Worm (Caenorhabditis elegans) whole organism, mixed stage, embryonic: Measurements from ENCODE around the gene R05H11.2.

Source experiments
- blmp-1 ChIP-seq: fragments of 150-350 bp; optimal IDR thresholded peaks from 2 replicates; lab custom pipeline; 2014; ENCODE audit warnings: missing biosample characterization, missing genetic modification characterization
- ceh-39 ChIP-seq: fragments of 150-350 bp; optimal IDR thresholded peaks from 2 replicates; lab custom pipeline; 2014; ENCODE audit warnings: missing biosample characterization, missing genetic modification characterization
- elt-3 ChIP-seq: fragments of 150-350 bp; optimal IDR thresholded peaks from 2 replicates; lab custom pipeline; 2014; ENCODE audit warnings: missing biosample characterization, missing genetic modification characterization
- lin-13 ChIP-seq: fragments of 150-350 bp; optimal IDR thresholded peaks from 2 replicates; lab custom pipeline; 2014; ENCODE audit warnings: missing biosample characterization, missing genetic modification characterization
- mep-1 ChIP-seq: fragments of 150-350 bp; optimal IDR thresholded peaks from 2 replicates; lab custom pipeline; 2017; ENCODE audit warnings: missing biosample characterization, missing genetic modification reagents, missing genetic modification characterization, inconsistent platforms
- nhr-12 ChIP-seq: fragments of 150-350 bp; optimal IDR thresholded peaks from 2 replicates; lab custom pipeline; 2014; ENCODE audit warnings: missing biosample characterization, missing genetic modification characterization
- nhr-237 ChIP-seq: fragments of 150-350 bp; optimal IDR thresholded peaks from 2 replicates; lab custom pipeline; 2014; ENCODE audit warnings: missing biosample characterization, missing genetic modification characterization
- pha-4 ChIP-seq: fragments of 150-350 bp; optimal IDR thresholded peaks from 2 replicates; lab custom pipeline; 2018; ENCODE audit warnings: missing biosample characterization, missing genetic modification reagents, missing genetic modification characterization
- snpc-4 ChIP-seq: fragments of 150-350 bp; optimal IDR thresholded peaks from 2 replicates; lab custom pipeline; 2014; ENCODE audit warnings: missing biosample characterization, missing genetic modification characterization
- sptf-1 ChIP-seq: sonication (generic microtip); optimal IDR thresholded peaks from 2 replicates; lab custom pipeline; 2017; ENCODE audit warnings: mild to moderate bottlenecking, missing genetic modification characterization, moderate library complexity, missing compliant biosample characterization
- unc-62 ChIP-seq: fragments of 150-350 bp; optimal IDR thresholded peaks from 2 replicates; lab custom pipeline; 2014; ENCODE audit warnings: missing biosample characterization, missing genetic modification reagents, missing genetic modification characterization
- zip-8 ChIP-seq: fragments of 150-350 bp; optimal IDR thresholded peaks from 2 replicates; lab custom pipeline; 2014; ENCODE audit warnings: missing biosample characterization, missing genetic modification characterization
- ztf-11 ChIP-seq: fragments of 150-350 bp; optimal IDR thresholded peaks from 2 replicates; lab custom pipeline; 2014; ENCODE audit warnings: missing biosample characterization, missing genetic modification characterization

DNA sequence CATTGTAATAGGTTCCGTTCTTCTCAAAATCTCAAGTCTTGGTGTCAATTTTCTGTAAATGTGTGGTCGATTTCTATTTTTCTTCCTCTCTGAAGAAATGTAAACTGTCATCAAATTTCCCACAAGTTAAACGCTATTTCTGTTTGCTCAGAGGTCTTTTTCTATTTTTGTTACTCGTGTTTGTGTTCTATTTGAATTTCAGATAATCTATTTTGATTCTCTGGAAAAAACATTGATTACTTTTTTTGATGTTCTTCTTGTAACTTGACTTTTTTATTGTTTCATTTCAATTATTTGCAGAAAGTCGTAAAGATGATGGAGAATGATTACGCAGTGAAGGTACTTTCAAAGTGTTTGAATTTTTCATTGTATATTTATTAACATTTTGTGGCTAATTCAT is 4.4 kb downstream of the R05H11.2 start, which contains the start of gene lim-8:
- no peak for TF ChIP-seq nhr-237 (tag; lab: Kevin White, UChicago)
- no peak for TF ChIP-seq elt-3 (tag; lab: Kevin White, UChicago)
- no peak for TF ChIP-seq unc-62 (GFP tag; lab: Kevin White, UChicago)
- no peak for TF ChIP-seq blmp-1
- no peak for TF ChIP-seq zip-8
- no peak for TF ChIP-seq nhr-12 (tag; lab: Kevin White, UChicago)
- TF ChIP-seq ceh-39 (tag; lab: Kevin White, UChicago) = no peak
- TF ChIP-seq snpc-4 (tag; lab: Kevin White, UChicago) = no peak
- TF ChIP-seq lin-13 (tag; lab: Kevin White, UChicago) = no peak
- no peak for TF ChIP-seq sptf-1 (tag; lab: Kevin White, UChicago)
- TF ChIP-seq mep-1 (tag; lab: Kevin White, UChicago) = no peak
- TF ChIP-seq ztf-11 (tag; lab: Kevin White, UChicago) = no peak
- TF ChIP-seq pha-4 (tag; lab: Kevin White, UChicago) = no peak
